Worm (Caenorhabditis elegans): Measurements from ENCODE around the gene F53A9.7.
A peak's percentile ranks its signal among the peaks of the same experiment; 100 is the strongest.
"Not testable (repeated sequence)": the region's sequence is repeated elsewhere in the genome, so short reads cannot be mapped to it uniquely, and the experiment has no call there.

The F53A9.7 gene

DNA sequence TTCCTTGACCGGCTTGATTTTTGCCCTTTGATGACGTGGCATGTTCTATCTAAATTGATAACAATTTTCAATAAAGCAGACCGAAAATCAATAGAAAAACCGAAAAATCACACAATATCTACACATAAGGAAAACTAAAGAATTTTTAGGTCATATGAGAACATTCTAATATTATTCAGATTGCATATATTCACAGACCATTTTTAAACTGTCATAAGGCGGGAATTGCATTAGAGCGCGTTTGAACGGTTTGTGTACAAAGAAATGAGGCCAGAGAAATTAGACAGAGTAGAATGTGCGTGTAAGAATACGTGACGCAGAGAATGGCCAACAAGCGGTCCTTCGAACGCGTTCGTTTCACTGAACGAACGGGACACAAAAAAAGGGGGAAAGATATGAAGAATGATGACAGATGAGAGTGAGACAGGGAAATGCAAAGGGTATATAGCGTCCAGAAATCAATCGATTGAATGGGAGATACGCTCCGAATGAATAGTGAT lies 20.3 kb upstream of the F53A9.7 start, which contains the start of gene M02D8.3 (continued):
- TF ChIP-seq Y95B8A.8 (GFP tag; IDR thresholded peaks at IDR 0.05) (no peak), ceh-91 (GFP tag; IDR thresholded peaks at IDR 0.05) (no peak), ceh-40 (GFP tag; IDR thresholded peaks at IDR 0.05) (no peak), lsl-1 (GFP tag; optimal IDR thresholded peaks at IDR 0.05) (no peak), ZK185.1 (tag; optimal IDR thresholded peaks at IDR 0.05; ENCODE audit: poor library complexity, severe bottlenecking) (no peak), akir-1 (GFP tag; optimal IDR thresholded peaks at IDR 0.05) (no peak), let-607 (tag; optimal IDR thresholded peaks at IDR 0.05) (peak in 1 of 2 experiments; percentile 0), B0019.2 (GFP tag; conservative IDR thresholded peaks at IDR 0.05) (no peak), ceh-79 (tag; optimal IDR thresholded peaks at IDR 0.05) (no peak), aptf-3 (GFP tag; IDR thresholded peaks at IDR 0.05) (no peak), sea-2 (GFP tag; IDR thresholded peaks at IDR 0.05) (no peak), Y53F4B.3 (GFP tag; IDR thresholded peaks at IDR 0.05) (no peak), Y56A3A.18 (GFP tag; IDR thresholded peaks at IDR 0.05) (no peak), hrde-1 (tag; optimal IDR thresholded peaks at IDR 0.05; ENCODE audit: borderline replicate concordance) (no peak), F57A8.1 (GFP tag; optimal IDR thresholded peaks at IDR 0.05) (no peak), F39B2.1 (GFP tag; IDR thresholded peaks at IDR 0.05) (no peak), ceh-27 (GFP tag; optimal IDR thresholded peaks at IDR 0.05) (peak; percentile 40), lin-35 (GFP tag; optimal IDR thresholded peaks at IDR 0.05) (no peak), madf-8 (GFP tag; conservative IDR thresholded peaks at IDR 0.05) (no peak), pha-4 (tag; optimal IDR thresholded peaks at IDR 0.05) (no peak), tbp1 (GFP tag; optimal IDR thresholded peaks at IDR 0.05) (no peak), cebp-1 (GFP tag; IDR thresholded peaks at IDR 0.05) (no peak), cebp-1 (tag; optimal IDR thresholded peaks at IDR 0.05) (no peak), dpff-1 (tag; optimal IDR thresholded peaks at IDR 0.05) (no peak), sdz-38 (tag; optimal IDR thresholded peaks at IDR 0.05) (no peak), hlh-12 (tag; optimal IDR thresholded peaks at IDR 0.05) (no peak), ceh-100 (GFP tag; IDR thresholded peaks at IDR 0.05) (no peak), atf-7 (tag; optimal IDR thresholded peaks at IDR 0.05) (no peak)

DNA sequence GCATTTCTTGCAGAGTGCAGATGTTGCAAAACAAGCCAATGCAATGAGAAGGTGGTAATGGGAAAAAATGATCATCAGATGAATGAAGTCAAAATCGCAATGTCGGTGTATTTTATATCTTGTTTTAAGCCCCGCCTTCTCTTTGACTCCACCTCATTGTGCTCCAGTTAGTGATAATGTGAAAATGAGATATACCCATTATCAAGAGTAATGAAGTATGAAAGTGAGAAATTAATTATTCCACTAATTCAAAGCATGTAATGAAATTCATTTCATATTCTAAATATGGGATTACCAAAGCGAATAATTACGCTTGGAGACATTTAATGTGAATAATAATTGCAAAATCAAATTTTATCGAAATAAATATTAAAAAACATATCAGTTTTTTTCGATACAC lies 15.1 kb upstream of the F53A9.7 start, which contains the start of gene M02D8.6:
M02D8.6 (minus strand) TSS at position 101 of the 400 bp plus-strand sequence.
- not testable (repeated sequence) for TF ChIP-seq nhr-179 (tag; optimal IDR thresholded peaks at IDR 0.05); snpc-3.4 (tag; optimal IDR thresholded peaks at IDR 0.05); ceh-27 (GFP tag; optimal IDR thresholded peaks at IDR 0.05)

DNA sequence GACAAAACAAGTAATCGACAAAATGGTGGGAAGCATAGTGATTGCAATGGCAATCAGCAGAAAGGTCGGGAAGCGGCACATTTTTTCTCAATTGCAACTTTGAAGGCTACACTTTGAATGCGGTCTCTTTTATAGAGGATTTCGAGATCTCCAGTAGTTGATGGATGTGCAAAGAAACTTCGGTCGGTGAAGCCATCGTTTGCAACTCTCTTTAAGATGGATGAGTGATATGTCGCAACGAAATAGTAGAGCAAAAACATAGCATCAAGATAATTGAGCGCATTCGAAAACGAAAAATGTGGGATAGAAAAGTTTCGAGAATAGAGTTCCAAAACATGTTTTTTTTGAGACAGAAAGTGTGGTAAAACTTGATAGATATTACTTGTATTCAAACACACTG lies 10.6 kb upstream of the F53A9.7 start, which contains the start of gene EGAP4.1:
EGAP4.1 (minus strand) TSS at position 101 of the 400 bp plus-strand sequence.
- TF ChIP-seq die-1 (tag; optimal IDR thresholded peaks at IDR 0.05) (no peak), nfyb-1 (GFP tag; IDR thresholded peaks at IDR 0.05) (no peak), Y79H2A.3 (GFP tag; conservative IDR thresholded peaks at IDR 0.05) (no peak), pbrm-1 (GFP tag; IDR thresholded peaks at IDR 0.05) (no peak), him-1 (tag; optimal IDR thresholded peaks at IDR 0.05) (no peak), ztf-22 (GFP tag; optimal IDR thresholded peaks at IDR 0.05) (no peak), mxl-1 (tag; optimal IDR thresholded peaks at IDR 0.05) (no peak), tbx-9 (tag; optimal IDR thresholded peaks at IDR 0.05; ENCODE audit: borderline replicate concordance) (no peak)

Measured in whole organism, young adult.